Worm (Caenorhabditis elegans): Measurements from ENCODE around the gene R03H10.6.

Gene R03H10.6

ce11 chrII:4155112-4155823 lies 18.0 kb downstream of the R03H10.6 start, which contains the start of gene R03H10.2:
Gene R03H10.2 (plus strand): TSS chrII:4155773.
- TF ChIP-seq efl-1 (optimal IDR thresholded peaks at IDR 0.05) (no peak), efl-1 (GFP tag; optimal IDR thresholded peaks at IDR 0.05 in 1 of 2) (peak in 1 of 2 experiments; percentile 1), F16B12.6 (tag; optimal IDR thresholded peaks at IDR 0.05) (no peak), aha-1 (tag; optimal IDR thresholded peaks at IDR 0.05) (no peak)

DNA sequence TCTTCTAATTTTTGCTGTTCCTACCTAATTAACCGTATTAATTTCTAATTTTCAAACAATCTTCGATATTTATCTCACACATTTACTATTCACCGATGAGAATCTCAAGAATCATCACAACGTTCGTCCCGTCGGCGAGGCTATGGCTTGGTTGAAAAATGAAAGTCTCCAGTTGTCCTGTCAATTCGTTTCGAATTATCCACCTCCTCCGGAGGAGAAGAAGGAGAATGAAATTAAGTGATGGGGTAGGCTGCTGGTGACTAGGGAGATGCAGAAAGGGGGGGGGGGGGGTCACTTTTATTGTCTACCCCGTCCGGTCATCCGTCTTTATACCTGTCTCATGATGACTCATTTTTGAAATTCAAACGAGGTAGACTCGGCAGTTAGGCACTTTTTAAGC lies 20.4 kb downstream of the R03H10.6 start:
- TF ChIP-seq unc-130 (tag; optimal IDR thresholded peaks at IDR 0.05) (no peak), nhr-12 (tag; optimal IDR thresholded peaks at IDR 0.05) (no peak), elt-3 (tag; optimal IDR thresholded peaks at IDR 0.05) (no peak), unc-62 (GFP tag; optimal IDR thresholded peaks at IDR 0.05) (no peak), blmp-1 (tag; optimal IDR thresholded peaks at IDR 0.05) (peak; percentile 74)

DNA sequence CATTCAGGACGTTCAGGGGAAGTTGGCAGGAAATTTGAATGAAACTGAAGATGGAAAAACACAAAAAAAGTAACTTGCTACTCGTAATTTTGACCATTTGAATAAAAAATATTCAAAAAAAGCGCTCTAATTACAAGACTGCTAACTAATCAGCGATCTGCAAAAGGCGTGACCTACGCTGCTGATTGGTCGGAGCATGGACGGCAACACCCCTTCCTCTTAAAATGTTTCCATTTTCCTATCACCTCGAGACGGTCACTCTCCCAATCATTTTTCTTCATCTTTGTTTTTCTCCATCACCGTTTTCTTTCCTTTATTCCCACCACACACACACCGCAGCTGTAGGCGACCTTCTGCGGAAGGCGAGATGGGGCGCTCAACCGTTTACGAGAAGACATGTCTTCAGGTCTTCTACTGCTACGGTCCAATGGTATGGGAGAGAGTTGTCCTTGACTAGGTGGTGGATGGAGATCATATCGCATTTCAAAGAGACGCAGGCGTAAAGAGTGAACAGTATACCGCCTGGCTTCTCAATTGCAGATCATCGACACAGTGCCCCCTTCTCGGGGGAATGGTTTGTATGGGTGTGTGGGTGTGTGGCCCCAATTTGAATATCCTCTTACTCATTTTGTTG lies 21.7 kb downstream of the R03H10.6 start:
- TF ChIP-seq mep-1 (tag; optimal IDR thresholded peaks at IDR 0.05) (peak; percentile 74), grh-1 (GFP tag; IDR thresholded peaks at IDR 0.05) (0 out of 2 replicates have a peak, but pooled peaks have one; percentile 26), ets-5 (GFP tag; IDR thresholded peaks at IDR 0.05) (no peak), nhr-28 (tag; optimal IDR thresholded peaks at IDR 0.05) (no peak), nhr-84 (tag; optimal IDR thresholded peaks at IDR 0.05) (no peak), aly-2 (tag; optimal IDR thresholded peaks at IDR 0.05) (no peak), sox-4 (tag; optimal IDR thresholded peaks at IDR 0.05) (no peak), zip-4 (GFP tag; optimal IDR thresholded peaks at IDR 0.05) (no peak), nhr-20 (tag; optimal IDR thresholded peaks at IDR 0.05) (peak; percentile 40), nhr-47 (tag; optimal IDR thresholded peaks at IDR 0.05) (peak; percentile 31), unc-86 (tag; optimal IDR thresholded peaks at IDR 0.05) (no peak), elt-2 (tag; optimal IDR thresholded peaks at IDR 0.05) (no peak), nhr-85 (tag) (peak; percentile 89), unc-62 (GFP tag; optimal IDR thresholded peaks at IDR 0.05) (no peak), nhr-76 (tag; optimal IDR thresholded peaks at IDR 0.05) (no peak), swsn-7 (tag; optimal IDR thresholded peaks at IDR 0.05) (no peak), lin-35 (GFP tag; optimal IDR thresholded peaks at IDR 0.05) (peak in 1 of 2 experiments; percentile 21), lir-3 (tag; optimal IDR thresholded peaks at IDR 0.05; ENCODE audit: poor library complexity) (no peak), fkh-4 (tag; optimal IDR thresholded peaks at IDR 0.05; ENCODE audit: borderline replicate concordance) (no peak), nhr-71 (tag; optimal IDR thresholded peaks at IDR 0.05) (peak; percentile 31), isw-1 (GFP tag; IDR thresholded peaks at IDR 0.05) (no peak), pqm-1 (tag; optimal IDR thresholded peaks at IDR 0.05) (no peak), zag-1 (tag; optimal IDR thresholded peaks at IDR 0.05) (no peak), snpc-4 (tag; optimal IDR thresholded peaks at IDR 0.05) (no peak), efl-1 (optimal IDR thresholded peaks at IDR 0.05) (no peak), efl-1 (GFP tag; optimal IDR thresholded peaks at IDR 0.05 in 1 of 2) (peak; percentile 3 to 50), nhr-19 (GFP tag; conservative IDR thresholded peaks at IDR 0.05) (0 out of 2 replicates have a peak, but pooled peaks have one; percentile 15), lin-14 (GFP tag; optimal IDR thresholded peaks at IDR 0.05) (peak; percentile 77), vab-15 (tag; optimal IDR thresholded peaks at IDR 0.05) (no peak), nhr-90 (tag; optimal IDR thresholded peaks at IDR 0.05; ENCODE audit: poor library complexity) (peak; percentile 26), snu-23 (GFP tag; optimal IDR thresholded peaks at IDR 0.05) (peak; percentile 54), Y116A8C.19 (tag; optimal IDR thresholded peaks at IDR 0.05; ENCODE audit: borderline replicate concordance) (no peak), blmp-1 (tag; optimal IDR thresholded peaks at IDR 0.05) (peak; percentile 78), rnt-1 (tag; optimal IDR thresholded peaks at IDR 0.05) (peak; percentile 22), mef-2 (tag; optimal IDR thresholded peaks at IDR 0.05) (no peak), lsy-2 (tag; optimal IDR thresholded peaks at IDR 0.05) (peak in 1 of 2 experiments; percentile 32), nhr-237 (tag; optimal IDR thresholded peaks at IDR 0.05) (no peak), elt-3 (tag; optimal IDR thresholded peaks at IDR 0.05) (peak in 2 of 6 experiments; percentile 24 to 38), C04F5.9 (tag; optimal IDR thresholded peaks at IDR 0.05) (no peak), hlh-17 (GFP tag; optimal IDR thresholded peaks at IDR 0.05; ENCODE audit: borderline replicate concordance) (no peak), mdl-1 (tag; optimal IDR thresholded peaks at IDR 0.05) (peak in 1 of 2 experiments; percentile 11), jun-1 (tag; optimal IDR thresholded peaks at IDR 0.05) (no peak)

Measured in whole organism, L1 larva.